Worm (Caenorhabditis elegans): ENCODE data around the gene lntl-1.

- TF ChIP-seq lin-32 (GFP tag; optimal IDR thresholded peaks at IDR 0.05) (no peak), nhr-28 (tag; optimal IDR thresholded peaks at IDR 0.05) (no peak), lsy-2 (tag; optimal IDR thresholded peaks at IDR 0.05) (no peak), pha-4 (tag; optimal IDR thresholded peaks at IDR 0.05) (no peak), mep-1 (tag; optimal IDR thresholded peaks at IDR 0.05) (no peak)
These were observed 10.2 kb downstream of the lntl-1 start, which contains the start of gene C31H1.5 for ce11 chrIV:5796694-5797093.
